Worm (Caenorhabditis elegans) whole organism, L1 larva: Measurements from ENCODE around the gene Y43F8B.29.

Experiments
- egl-27 ChIP-seq, 2 experiments: fragments of 150-350 bp in 1 of 2; sonication (generic microtip); optimal IDR thresholded peaks; 3 replicates each; lab custom pipeline; 2017 to 2018; ENCODE audit warnings: missing biosample characterization in 2 of 2, missing genetic modification characterization in 2 of 2, missing genetic modification reagents in 2 of 2
- fos-1 ChIP-seq: fragments of 150-350 bp; optimal IDR thresholded peaks from 2 replicates; lab custom pipeline; 2014; ENCODE audit warnings: missing biosample characterization, missing genetic modification characterization
- lin-13 ChIP-seq: fragments of 150-350 bp; optimal IDR thresholded peaks from 2 replicates; lab custom pipeline; 2014; ENCODE audit warnings: missing biosample characterization, missing genetic modification reagents, missing genetic modification characterization
- nhr-237 ChIP-seq: fragments of 150-350 bp; optimal IDR thresholded peaks from 2 replicates; lab custom pipeline; 2014; ENCODE audit warnings: missing biosample characterization, missing genetic modification characterization
- pqm-1 ChIP-seq: sonication (generic microtip); optimal IDR thresholded peaks from 3 replicates; lab custom pipeline; 2017; ENCODE audit warnings: missing biosample characterization, missing genetic modification characterization
- rnt-1 ChIP-seq: sonication (generic microtip); optimal IDR thresholded peaks from 2 replicates; lab custom pipeline; 2016; ENCODE audit warnings: mild to moderate bottlenecking, missing genetic modification characterization, moderate library complexity, missing compliant biosample characterization
- skn-1 ChIP-seq: fragments of 150-350 bp; optimal IDR thresholded peaks from 2 replicates; lab custom pipeline; 2014; ENCODE audit warnings: missing biosample characterization, missing genetic modification characterization
- unc-62 ChIP-seq: fragments of 150-350 bp; optimal IDR thresholded peaks from 2 replicates; lab custom pipeline; 2014; ENCODE audit warnings: missing biosample characterization, missing genetic modification reagents, missing genetic modification characterization

DNA sequence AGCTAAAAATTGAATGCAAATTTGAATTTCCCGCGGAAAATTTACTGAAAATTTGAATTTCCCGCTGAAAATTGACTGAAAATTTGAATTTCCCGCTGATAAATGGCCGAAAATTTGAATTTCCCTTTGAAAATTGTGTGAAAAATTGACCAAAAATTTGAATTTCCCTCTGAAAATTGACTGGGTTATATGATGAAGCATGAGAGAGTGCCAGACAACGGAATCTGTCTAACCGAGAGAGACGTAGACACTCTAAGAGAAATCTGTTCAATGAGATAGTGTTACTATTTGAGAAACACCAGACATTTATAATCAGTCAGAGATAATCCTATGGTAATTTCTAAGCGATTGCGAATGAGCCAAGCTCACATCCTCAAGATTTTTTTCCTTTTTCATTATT lies 14.1 kb upstream of the Y43F8B.29 start:
- TF ChIP-seq pqm-1 (tag; lab: Kevin White, UChicago) (no peak), skn-1 (no peak), fos-1 (tag; lab: Kevin White, UChicago) (no peak), nhr-237 (tag; lab: Kevin White, UChicago) (no peak), lin-13 (GFP tag; lab: Kevin White, UChicago) (no peak), egl-27 (tag; optimal IDR thresholded peaks at IDR 0.05; lab: Kevin White, UChicago) (no peak), rnt-1 (tag; lab: Kevin White, UChicago) (no peak), unc-62 (GFP tag; lab: Kevin White, UChicago) (no peak)
